Worm (Caenorhabditis elegans) whole organism, young adult: ENCODE results near the gene F42G4.7.

Source experiments
- B0336.3 ChIP-seq: fragments of 200-800 bp; sonication (Bioruptor generic); IDR thresholded peaks from 2 replicates; pipeline ENCODE4 v1.3.6; 2022; ENCODE audit warnings: missing genetic modification characterization, missing compliant biosample characterization
- C17E4.6 ChIP-seq: fragments of 200-800 bp; sonication (Bioruptor generic); IDR thresholded peaks from 2 replicates; pipeline ENCODE4 v1.3.6; 2022; ENCODE audit warnings: missing genetic modification reagents, missing genetic modification characterization, missing compliant biosample characterization
- F22D6.2 ChIP-seq: sonication (generic microtip); optimal IDR thresholded peaks from 2 replicates; lab custom pipeline; 2016; ENCODE audit warnings: mild to moderate bottlenecking, missing genetic modification characterization, missing compliant biosample characterization
- F52B5.7 ChIP-seq: sonication (generic microtip); optimal IDR thresholded peaks from 2 replicates; lab custom pipeline; 2016; ENCODE audit warnings: mild to moderate bottlenecking, missing genetic modification characterization, missing compliant biosample characterization
- K11D2.4 ChIP-seq: fragments of 200-800 bp; sonication (Bioruptor generic); IDR thresholded peaks from 2 replicates; pipeline ENCODE4 v1.3.6; 2022; ENCODE audit warnings: missing genetic modification reagents, missing genetic modification characterization, missing compliant biosample characterization
- T07F8.4 ChIP-seq: sonication (generic microtip); optimal IDR thresholded peaks from 2 replicates; lab custom pipeline; 2016; ENCODE audit warnings: mild to moderate bottlenecking, missing genetic modification characterization, moderate library complexity, missing compliant biosample characterization
- Y53F4B.3 ChIP-seq: fragments of 200-800 bp; sonication (Bioruptor generic); IDR thresholded peaks from 2 replicates; pipeline ENCODE4 v1.3.6; 2022; ENCODE audit warnings: missing genetic modification reagents, missing genetic modification characterization, missing compliant biosample characterization
- ZK185.1 ChIP-seq: sonication (generic microtip); optimal IDR thresholded peaks from 2 replicates; lab custom pipeline; 2016; ENCODE audit warnings: mild to moderate bottlenecking, missing genetic modification characterization, missing compliant biosample characterization; ENCODE audit not compliant: poor library complexity, severe bottlenecking
- aptf-2 ChIP-seq: fragments of 200-800 bp; sonication (Bioruptor generic); conservative IDR thresholded peaks from 2 replicates; pipeline ENCODE4 v1.3.6; 2022; ENCODE audit warnings: missing genetic modification reagents, missing genetic modification characterization, missing compliant biosample characterization
- cebp-1 ChIP-seq, 2 experiments: fragments of 200-800 bp in 1 of 2; sonication (Bioruptor generic) in 1 of 2; sonication (generic microtip) in 1 of 2; IDR thresholded peaks in 1 of 2; optimal IDR thresholded peaks in 1 of 2; 2 replicates each; pipeline versions ENCODE4 v1.3.6 to Lab custom; 2017 to 2022; ENCODE audit warnings: missing compliant biosample characterization in 2 of 2, missing genetic modification characterization in 2 of 2, mild to moderate bottlenecking in 1 of 2, missing genetic modification reagents in 1 of 2, moderate library complexity in 1 of 2
- ceh-58 ChIP-seq: fragments of 200-800 bp; sonication (Bioruptor generic); IDR thresholded peaks from 2 replicates; pipeline ENCODE4 v1.3.6; 2022; ENCODE audit warnings: missing genetic modification characterization, missing compliant biosample characterization
- ceh-79 ChIP-seq: sonication (generic microtip); optimal IDR thresholded peaks from 2 replicates; lab custom pipeline; 2017; ENCODE audit warnings: mild to moderate bottlenecking, missing genetic modification characterization, missing compliant biosample characterization
- efl-1 ChIP-seq: fragments of 150-350 bp; optimal IDR thresholded peaks from 2 replicates; lab custom pipeline; 2014; ENCODE audit warnings: missing biosample characterization, missing genetic modification reagents, missing genetic modification characterization
- egl-44 ChIP-seq: fragments of 200-800 bp; sonication (Bioruptor generic); IDR thresholded peaks from 2 replicates; pipeline ENCODE4 v1.3.6; 2022; ENCODE audit warnings: missing genetic modification reagents, missing genetic modification characterization, missing compliant biosample characterization
- egrh-3 ChIP-seq: fragments of 200-800 bp; sonication (Bioruptor generic); IDR thresholded peaks from 2 replicates; pipeline ENCODE4 v1.3.6; 2022; ENCODE audit warnings: missing genetic modification reagents, missing genetic modification characterization, missing compliant biosample characterization
- fkh-3 ChIP-seq: sonication (generic microtip); optimal IDR thresholded peaks from 2 replicates; lab custom pipeline; 2016; ENCODE audit warnings: mild to moderate bottlenecking, missing genetic modification characterization, missing compliant biosample characterization
- hmg-1.2 ChIP-seq: fragments of 200-800 bp; sonication (Bioruptor generic); IDR thresholded peaks from 2 replicates; pipeline ENCODE4 v1.3.6; 2022; ENCODE audit warnings: missing genetic modification reagents, missing genetic modification characterization, missing compliant biosample characterization
- hmg-20 ChIP-seq: fragments of 200-800 bp; sonication (Bioruptor generic); IDR thresholded peaks from 2 replicates; pipeline ENCODE4 v1.3.6; 2022; ENCODE audit warnings: missing genetic modification reagents, missing genetic modification characterization, missing compliant biosample characterization
- hrde-1 ChIP-seq: sonication (generic microtip); optimal IDR thresholded peaks from 2 replicates; lab custom pipeline; 2016; ENCODE audit warnings: missing genetic modification characterization, mild to moderate bottlenecking, missing compliant biosample characterization, moderate library complexity, missing genotype, missing genetic modification reagents, borderline replicate concordance
- let-607 ChIP-seq, 2 experiments: fragments of 200-800 bp in 1 of 2; sonication (Bioruptor generic) in 1 of 2; sonication (generic microtip) in 1 of 2; optimal IDR thresholded peaks; 2 replicates each; lab custom pipeline; 2016 to 2018; ENCODE audit warnings: mild to moderate bottlenecking in 2 of 2, missing compliant biosample characterization in 2 of 2, missing genetic modification characterization in 2 of 2, moderate library complexity in 2 of 2, missing genotype in 1 of 2
- nfya-2 ChIP-seq: fragments of 200-800 bp; sonication (Bioruptor generic); IDR thresholded peaks from 2 replicates; pipeline ENCODE4 v1.3.6; 2022; ENCODE audit warnings: missing genetic modification reagents, missing genetic modification characterization, missing compliant biosample characterization
- nhr-179 ChIP-seq: sonication (generic microtip); optimal IDR thresholded peaks from 2 replicates; lab custom pipeline; 2016; ENCODE audit warnings: mild to moderate bottlenecking, missing genetic modification characterization, missing compliant biosample characterization
- nhr-80 ChIP-seq: sonication (generic microtip); optimal IDR thresholded peaks from 2 replicates; lab custom pipeline; 2016; ENCODE audit warnings: missing genetic modification characterization, missing compliant biosample characterization
- pbrm-1 ChIP-seq: fragments of 200-800 bp; sonication (Bioruptor generic); IDR thresholded peaks from 2 replicates; pipeline ENCODE4 v1.3.6; 2022; ENCODE audit warnings: missing genetic modification reagents, missing genetic modification characterization, missing compliant biosample characterization
- pha-4 ChIP-seq: fragments of 150-350 bp; sonication (generic microtip); optimal IDR thresholded peaks from 2 replicates; lab custom pipeline; 2014; ENCODE audit warnings: missing biosample characterization, missing genetic modification reagents, missing genetic modification characterization
- rcor-1 ChIP-seq: fragments of 200-800 bp; sonication (Bioruptor generic); IDR thresholded peaks from 2 replicates; pipeline ENCODE4 v1.3.6; 2022; ENCODE audit warnings: missing genetic modification reagents, missing genetic modification characterization, missing compliant biosample characterization
- sea-2 ChIP-seq: fragments of 200-800 bp; sonication (Bioruptor generic); IDR thresholded peaks from 2 replicates; pipeline ENCODE4 v1.3.6; 2022; ENCODE audit warnings: missing genetic modification characterization, missing compliant biosample characterization
- snpc-4 ChIP-seq, 5 experiments: fragments of 150-350 bp in 1 of 5; sonication (generic microtip) in 4 of 5; optimal IDR thresholded peaks; 2 replicates each; lab custom pipeline; 2014 to 2018; ENCODE audit warnings: missing genetic modification characterization in 5 of 5, missing biosample characterization in 3 of 5, antibody characterized with exemption in 2 of 5, mild to moderate bottlenecking in 2 of 5, missing compliant biosample characterization in 2 of 5, missing genotype in 2 of 5, moderate library complexity in 2 of 5, missing genetic modification reagents in 1 of 5
- sptf-2 ChIP-seq: fragments of 200-800 bp; sonication (Bioruptor generic); optimal IDR thresholded peaks from 2 replicates; lab custom pipeline; 2018; ENCODE audit warnings: mild to moderate bottlenecking, missing genetic modification characterization, missing compliant biosample characterization
- xnd-1 ChIP-seq: sonication (generic microtip); optimal IDR thresholded peaks from 2 replicates; lab custom pipeline; 2016; ENCODE audit warnings: missing genotype, missing genetic modification reagents, missing genetic modification characterization, missing compliant biosample characterization
- zfh-2 ChIP-seq: fragments of 200-800 bp; sonication (Bioruptor generic); conservative IDR thresholded peaks from 2 replicates; pipeline ENCODE4 v1.3.6; 2022; ENCODE audit warnings: missing genetic modification reagents, missing genetic modification characterization, missing compliant biosample characterization
- ztf-3 ChIP-seq: fragments of 200-800 bp; sonication (Bioruptor generic); optimal IDR thresholded peaks from 2 replicates; lab custom pipeline; 2018; ENCODE audit warnings: mild to moderate bottlenecking, missing genetic modification characterization, missing compliant biosample characterization

Gene F42G4.7

DNA sequence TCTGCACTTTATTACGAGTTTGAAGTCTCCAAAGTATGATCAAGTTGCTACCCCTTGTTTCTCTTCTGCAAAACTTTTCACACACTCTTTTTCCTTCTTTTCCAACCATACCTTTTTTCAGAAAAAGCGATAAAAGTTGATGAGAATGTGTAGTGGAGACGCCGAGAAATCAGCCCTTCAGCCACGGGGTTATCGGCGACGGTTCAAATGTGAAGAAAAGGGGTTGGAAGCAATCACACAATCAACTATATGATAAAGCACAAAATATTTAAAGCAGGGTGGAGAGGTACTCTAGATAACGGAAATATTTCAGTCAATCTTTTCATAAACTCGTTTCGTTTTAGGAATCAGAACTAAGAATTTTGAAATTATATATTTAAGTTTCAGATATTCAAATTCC lies 26.0 kb upstream of the F42G4.7 start, which contains the start of gene F42G4.5:
Gene F42G4.5, plus strand, starts transcription at position 379 of the 400 bp plus-strand sequence.
- TF ChIP-seq hrde-1 (tag; lab: Kevin White, UChicago) (no peak), nhr-80 (tag; lab: Kevin White, UChicago) (peak; percentile 93)

DNA sequence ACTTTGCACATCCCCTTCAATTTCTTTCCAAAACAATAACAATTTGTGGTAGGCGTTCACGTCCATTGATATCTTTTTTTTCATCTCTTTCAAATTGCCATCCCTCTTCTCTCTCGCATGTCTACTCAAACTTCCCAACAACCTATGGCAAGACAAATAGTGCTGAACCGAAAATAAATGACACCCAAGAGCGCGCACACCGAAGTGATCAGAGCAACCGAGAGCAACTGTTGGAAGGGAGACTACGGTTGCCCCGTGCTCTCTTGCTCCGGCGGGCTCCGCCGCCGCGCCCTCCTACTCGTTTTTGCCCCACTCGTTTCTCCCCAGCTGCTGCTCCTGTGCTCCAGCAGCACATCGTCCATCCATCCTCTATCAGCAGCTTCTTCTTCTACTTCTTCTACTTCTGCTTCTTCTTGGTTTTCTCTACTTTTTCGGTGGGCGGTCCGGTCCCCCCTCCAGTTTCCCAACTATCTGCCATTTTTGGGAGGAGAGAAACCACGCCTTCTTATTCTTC lies 19.7 kb upstream of the F42G4.7 start:
- TF ChIP-seq T07F8.4 (tag; lab: Kevin White, UChicago): no peak
- 0 out of 2 replicates have a peak, but pooled peaks have one; percentile 19 for TF ChIP-seq egl-44
- TF ChIP-seq zfh-2 (GFP tag; lab: Robert Waterston, UW): peak; percentile 94
- no peak for TF ChIP-seq Y53F4B.3 (GFP tag; lab: Robert Waterston, UW)
- 0 out of 2 replicates have a peak, but pooled peaks have one; percentile 36 for TF ChIP-seq K11D2.4 (GFP tag; lab: Robert Waterston, UW)
- TF ChIP-seq cebp-1 (GFP tag; IDR thresholded peaks at IDR 0.05; lab: Robert Waterston, UW): no peak
- TF ChIP-seq cebp-1 (tag; optimal IDR thresholded peaks at IDR 0.05; lab: Kevin White, UChicago): peak; percentile 13
- peak; percentile 87 for TF ChIP-seq egrh-3 (GFP tag; lab: Robert Waterston, UW)
- TF ChIP-seq hmg-1.2 (GFP tag; lab: Robert Waterston, UW): no peak
- no peak for TF ChIP-seq sptf-2 (GFP tag; lab: Kevin White, UChicago)
- no peak for TF ChIP-seq ceh-79 (tag; lab: Kevin White, UChicago)
- TF ChIP-seq ztf-3: no peak
- no peak for TF ChIP-seq ZK185.1 (tag; lab: Kevin White, UChicago)

ce11 chrII:13065251-13065650 lies 18.2 kb upstream of the F42G4.7 start:
- no peak for TF ChIP-seq B0336.3
- no peak for TF ChIP-seq Y53F4B.3 (GFP tag; lab: Robert Waterston, UW)
- TF ChIP-seq efl-1 (GFP tag; lab: Kevin White, UChicago): no peak
- TF ChIP-seq F22D6.2 (tag; lab: Kevin White, UChicago): no peak
- no peak for TF ChIP-seq xnd-1 (tag; lab: Kevin White, UChicago)
- no peak for TF ChIP-seq C17E4.6
- TF ChIP-seq pbrm-1 (GFP tag; lab: Robert Waterston, UW): no peak
- no peak for TF ChIP-seq ceh-58
- TF ChIP-seq sea-2 (GFP tag; lab: Robert Waterston, UW): no peak
- no peak for TF ChIP-seq pha-4 (tag; lab: Kevin White, UChicago)
- TF ChIP-seq nhr-179 (tag; lab: Kevin White, UChicago): no peak
- TF ChIP-seq fkh-3 (tag; lab: Kevin White, UChicago): no peak
- no peak for TF ChIP-seq zfh-2 (GFP tag; lab: Robert Waterston, UW)
- no peak for TF ChIP-seq hmg-20
- TF ChIP-seq snpc-4 (GFP tag; optimal IDR thresholded peaks at IDR 0.05; lab: Kevin White, UChicago): no peak
- TF ChIP-seq snpc-4 (tag; optimal IDR thresholded peaks at IDR 0.05; lab: Kevin White, UChicago): no peak
- no peak for TF ChIP-seq nfya-2 (GFP tag; lab: Robert Waterston, UW)
- TF ChIP-seq, all 124 proteins: peak for 0

DNA sequence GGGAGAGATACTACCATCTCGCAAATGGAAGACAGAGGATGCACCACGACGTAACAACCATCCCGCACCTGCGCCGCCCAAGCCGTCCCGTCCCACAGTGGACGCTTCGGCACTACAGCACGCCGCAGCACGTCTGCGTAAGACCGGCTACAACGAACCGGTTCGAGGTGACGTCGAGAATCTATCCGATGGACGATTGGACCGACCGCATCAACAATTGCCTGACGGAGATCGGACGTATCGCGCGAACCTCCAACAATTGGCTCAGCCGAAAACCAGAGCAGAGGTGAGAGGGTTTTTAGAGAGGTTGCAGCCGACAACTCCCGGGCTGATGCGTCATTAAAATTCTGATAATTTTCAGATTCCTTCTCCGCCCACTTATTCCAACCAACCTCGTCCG lies 12.1 kb upstream of the F42G4.7 start:
- TF ChIP-seq hmg-20: 0 out of 2 replicates have a peak, but pooled peaks have one; percentile 16
- TF ChIP-seq rcor-1 (GFP tag; lab: Robert Waterston, UW): no peak
- peak; percentile 37 for TF ChIP-seq F52B5.7 (tag; lab: Kevin White, UChicago)
- no peak for TF ChIP-seq pha-4 (tag; lab: Kevin White, UChicago)
- no peak for TF ChIP-seq let-607 (tag; optimal IDR thresholded peaks at IDR 0.05; lab: Kevin White, UChicago)
- no peak for TF ChIP-seq aptf-2 (GFP tag; lab: Robert Waterston, UW)
- peak; percentile 81 for TF ChIP-seq zfh-2 (GFP tag; lab: Robert Waterston, UW)
- no peak for TF ChIP-seq egl-44
